Worm (Caenorhabditis elegans): ENCODE measurements around the gene F36H1.11.

DNA sequence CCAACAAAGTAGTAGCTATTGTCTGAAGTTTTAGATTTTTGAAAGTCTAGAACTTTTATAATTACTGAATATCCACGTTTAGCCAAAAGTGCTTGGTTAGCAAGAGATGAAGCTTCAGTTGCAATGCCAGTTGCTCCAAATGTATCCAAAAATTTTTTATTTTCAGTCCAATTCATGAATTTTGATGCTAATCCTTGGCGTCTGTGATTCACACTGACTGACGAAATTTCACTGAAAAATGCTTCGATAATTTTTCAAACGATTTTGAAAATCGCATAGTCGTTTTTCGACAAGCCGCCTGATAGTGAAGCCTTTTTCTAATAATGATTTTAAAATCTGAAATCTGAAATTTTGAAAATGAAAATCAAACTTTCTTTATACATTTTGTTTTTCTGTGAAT, 45.1 kb downstream of the F36H1.11 start:
- no peak for TF ChIP-seq ztf-29 (GFP tag; IDR thresholded peaks at IDR 0.05)
- no peak for TF ChIP-seq tab-1 (GFP tag; IDR thresholded peaks at IDR 0.05)
- TF ChIP-seq ref-1 (GFP tag; conservative IDR thresholded peaks at IDR 0.05): no peak
- TF ChIP-seq T22C8.4 (GFP tag; IDR thresholded peaks at IDR 0.05): no peak
- no peak for TF ChIP-seq flt-1 (GFP tag; IDR thresholded peaks at IDR 0.05)
- no peak for TF ChIP-seq klf-2 (GFP tag; conservative IDR thresholded peaks at IDR 0.05)
- no peak for TF ChIP-seq med-1 (GFP tag; optimal IDR thresholded peaks at IDR 0.05; ENCODE audit: insufficient read depth)
- TF ChIP-seq cog-1 (tag; optimal IDR thresholded peaks at IDR 0.05): no peak

Measured in whole organism, midembryonic.